Fruit fly (Drosophila melanogaster): ENCODE results near the gene CG14020.

- TF ChIP-seq psq (optimal IDR thresholded peaks at IDR 0.05) (no peak), Sin3A (optimal IDR thresholded peaks at IDR 0.05) (no peak), insv (optimal IDR thresholded peaks at IDR 0.05) (no peak), Myc (optimal IDR thresholded peaks at IDR 0.05) (no peak), ttk (optimal IDR thresholded peaks at IDR 0.05) (no peak)
Measured at dm6 chr2L:5546518-5547287, 29.2 kb downstream of the CG14020 start, which contains the start of gene Oscillin.
